Worm (Caenorhabditis elegans): ENCODE measurements around the gene acr-14.

Gene acr-14

DNA sequence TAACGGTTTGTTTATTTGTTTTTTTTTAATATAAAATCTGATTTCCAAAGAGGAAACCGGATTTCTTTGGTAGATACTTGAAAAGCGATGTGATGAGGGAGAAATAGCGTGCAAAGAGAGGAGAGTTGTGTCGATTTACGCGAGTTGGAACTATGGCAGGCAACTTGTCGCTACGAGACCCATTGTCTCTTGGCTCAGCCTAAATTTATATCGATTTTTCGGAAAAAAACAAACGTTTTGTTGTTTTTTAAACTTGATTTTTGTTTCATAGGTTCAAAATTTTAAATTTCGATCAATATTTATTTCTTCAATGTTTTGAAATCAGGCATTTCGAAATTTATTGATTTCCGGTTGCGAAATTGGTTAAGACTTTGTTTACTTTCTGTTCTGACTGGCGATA lies 39.4 kb upstream of the acr-14 start, which contains the start of gene M110.3 (continued):
- no peak for TF ChIP-seq F49E8.2 (tag; optimal IDR thresholded peaks at IDR 0.05; ENCODE audit: borderline replicate concordance)
- peak in 1 of 2 experiments; percentile 76 for TF ChIP-seq lsy-2 (tag; optimal IDR thresholded peaks at IDR 0.05)
- TF ChIP-seq madf-5 (GFP tag; IDR thresholded peaks at IDR 0.05): no peak
- TF ChIP-seq nhr-28 (tag; optimal IDR thresholded peaks at IDR 0.05): peak; percentile 17
- no peak for TF ChIP-seq lin-15B (tag; optimal IDR thresholded peaks at IDR 0.05)
- TF ChIP-seq jun-1 (tag; optimal IDR thresholded peaks at IDR 0.05): no peak

DNA sequence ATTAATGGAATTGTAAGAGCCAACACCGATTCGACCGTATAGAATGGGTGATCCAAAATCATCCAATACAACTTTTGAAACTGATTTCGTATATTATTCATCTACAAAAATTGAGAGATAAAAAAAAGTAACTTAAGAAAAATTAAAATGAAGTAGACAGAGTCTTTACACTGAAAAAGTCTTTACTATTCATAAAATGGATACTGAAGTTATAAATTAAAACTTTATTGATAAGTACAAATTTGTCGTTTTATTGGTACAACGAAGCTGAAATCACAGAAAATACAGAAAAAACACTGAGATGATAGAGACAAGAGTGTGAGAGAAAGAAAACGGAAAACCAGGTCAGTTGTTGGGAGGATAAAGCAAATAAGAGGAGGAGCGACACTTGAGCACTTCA lies 37.4 kb upstream of the acr-14 start, which contains the start of gene M110.10:
Gene M110.10 (minus strand): TSS at position 101 of the 400 bp plus-strand sequence.
- TF ChIP-seq zip-11 (GFP tag; IDR thresholded peaks at IDR 0.05): no peak
- no peak for TF ChIP-seq ceh-20 (GFP tag; IDR thresholded peaks at IDR 0.05)
- no peak for TF ChIP-seq Y75B8A.6 (GFP tag; IDR thresholded peaks at IDR 0.05)
- no peak for TF ChIP-seq mdt-29 (GFP tag; IDR thresholded peaks at IDR 0.05)
- TF ChIP-seq Y48G9A.11 (GFP tag; IDR thresholded peaks at IDR 0.05): no peak
- TF ChIP-seq lin-29 (GFP tag; IDR thresholded peaks at IDR 0.05): no peak
- TF ChIP-seq nhr-6 (tag; optimal IDR thresholded peaks at IDR 0.05): no peak
- TF ChIP-seq ztf-11 (tag; optimal IDR thresholded peaks at IDR 0.05): no peak
- TF ChIP-seq unc-62 (GFP tag; optimal IDR thresholded peaks at IDR 0.05 in 1 of 2): peak in 1 of 2 experiments; percentile 71
- TF ChIP-seq unc-62 (tag; optimal IDR thresholded peaks at IDR 0.05): no peak
- TF ChIP-seq F10B5.3 (tag; optimal IDR thresholded peaks at IDR 0.05): no peak
- TF ChIP-seq unc-39 (tag; optimal IDR thresholded peaks at IDR 0.05): no peak
- peak; percentile 6 for TF ChIP-seq aha-1 (tag)

DNA sequence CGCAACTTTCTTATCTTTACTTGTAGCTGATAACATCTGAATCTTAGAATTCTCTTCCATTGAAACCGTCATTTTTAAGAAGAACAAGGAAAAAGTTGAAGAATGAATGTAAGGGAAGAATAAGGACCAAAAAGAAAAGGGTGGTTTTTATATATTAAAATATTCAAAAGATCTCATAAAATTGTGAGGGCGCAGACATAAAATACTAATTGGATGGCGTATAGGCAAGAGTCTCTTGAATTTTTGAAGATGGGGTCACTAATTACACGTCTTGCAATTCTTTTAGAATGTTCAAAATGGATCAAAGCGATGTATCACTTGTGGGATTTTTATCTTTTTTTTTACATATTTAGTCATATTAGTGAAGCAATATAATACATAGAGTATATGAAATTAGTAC lies 35.7 kb upstream of the acr-14 start, which contains the start of gene twk-3:
Gene twk-3 (minus strand): TSS at position 101 of the 400 bp plus-strand sequence.
- TF ChIP-seq unc-62 (GFP tag; optimal IDR thresholded peaks at IDR 0.05 in 1 of 2) (no peak), unc-62 (tag; optimal IDR thresholded peaks at IDR 0.05) (no peak), fos-1 (tag; optimal IDR thresholded peaks at IDR 0.05) (no peak), zip-11 (GFP tag; IDR thresholded peaks at IDR 0.05) (no peak), ceh-82 (tag; optimal IDR thresholded peaks at IDR 0.05) (no peak), zag-1 (tag; optimal IDR thresholded peaks at IDR 0.05) (no peak), F10B5.3 (tag; optimal IDR thresholded peaks at IDR 0.05) (no peak), lin-29 (GFP tag; IDR thresholded peaks at IDR 0.05) (no peak), D1046.2 (GFP tag; IDR thresholded peaks at IDR 0.05) (no peak), dpl-1 (GFP tag; optimal IDR thresholded peaks at IDR 0.05) (no peak), aha-1 (tag) (no peak), saeg-2 (GFP tag; IDR thresholded peaks at IDR 0.05) (no peak), dmd-6 (GFP tag; IDR thresholded peaks at IDR 0.05) (no peak), duxl-1 (tag; optimal IDR thresholded peaks at IDR 0.05; ENCODE audit: poor library complexity) (no peak), daf-16 (GFP tag; optimal IDR thresholded peaks at IDR 0.05) (no peak), daf-16 (tag; optimal IDR thresholded peaks at IDR 0.05) (no peak), mdt-29 (GFP tag; IDR thresholded peaks at IDR 0.05) (no peak), madf-9 (GFP tag; conservative IDR thresholded peaks at IDR 0.05) (no peak), lsy-2 (tag; optimal IDR thresholded peaks at IDR 0.05) (no peak)

DNA sequence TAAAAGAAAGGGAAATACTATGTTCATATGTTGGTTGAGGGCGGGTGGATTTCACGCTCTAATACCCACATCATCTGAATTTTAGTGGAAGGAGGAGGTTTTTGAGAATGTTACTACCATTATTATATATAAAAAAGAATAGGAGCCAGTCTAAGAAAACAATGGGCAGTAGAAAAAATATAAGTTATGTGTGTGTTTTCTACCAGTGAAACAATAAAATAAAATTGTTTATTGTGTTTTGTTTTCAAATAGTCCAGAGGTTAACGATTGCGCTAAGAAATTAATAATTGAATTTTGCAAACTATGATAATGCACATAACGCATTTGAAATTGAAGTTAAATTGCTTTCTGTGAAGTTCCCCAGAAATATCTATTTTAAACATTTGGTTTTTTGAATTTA lies 32.5 kb upstream of the acr-14 start, which contains the start of gene M110.8:
Gene M110.8 (minus strand): TSS at position 101 of the 400 bp plus-strand sequence.
- TF ChIP-seq dmd-9 (GFP tag; IDR thresholded peaks at IDR 0.05): no peak
- TF ChIP-seq ztf-11 (tag; optimal IDR thresholded peaks at IDR 0.05): no peak
- TF ChIP-seq ceh-82 (tag; optimal IDR thresholded peaks at IDR 0.05): no peak
- no peak for TF ChIP-seq lin-13 (GFP tag; optimal IDR thresholded peaks at IDR 0.05)
- no peak for TF ChIP-seq ceh-28 (tag; optimal IDR thresholded peaks at IDR 0.05)
- no peak for TF ChIP-seq F49E8.2 (tag; optimal IDR thresholded peaks at IDR 0.05; ENCODE audit: borderline replicate concordance)
- TF ChIP-seq daf-19 (GFP tag; conservative IDR thresholded peaks at IDR 0.05): no peak
- TF ChIP-seq ZK546.5 (tag; optimal IDR thresholded peaks at IDR 0.05): no peak

DNA sequence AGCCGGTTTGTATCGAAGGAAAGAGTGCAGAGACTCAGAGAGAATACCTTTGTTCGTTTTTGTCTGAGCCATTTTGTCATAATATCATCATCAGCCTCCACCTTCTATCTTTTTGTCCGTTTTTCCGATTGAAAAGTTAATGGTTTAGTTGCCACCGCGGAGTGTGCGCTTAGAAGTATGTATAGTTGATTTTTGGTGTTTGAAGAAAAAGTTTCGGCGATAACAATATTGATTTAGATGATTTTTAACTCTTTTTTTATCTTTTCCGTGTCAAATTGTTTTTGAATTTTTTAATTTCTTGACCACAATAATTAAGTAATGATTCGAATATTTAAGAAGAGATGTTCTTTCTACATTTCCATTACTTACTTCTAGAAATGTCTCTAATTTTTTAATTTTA lies 28.6 kb upstream of the acr-14 start:
- TF ChIP-seq daf-16 (GFP tag; optimal IDR thresholded peaks at IDR 0.05): no peak
- peak; percentile 2 for TF ChIP-seq daf-16 (tag; optimal IDR thresholded peaks at IDR 0.05)
- no peak for TF ChIP-seq sdz-12 (GFP tag; optimal IDR thresholded peaks at IDR 0.05)
- peak; percentile 59 for TF ChIP-seq nhr-28 (tag; optimal IDR thresholded peaks at IDR 0.05)
- TF ChIP-seq zag-1 (tag; optimal IDR thresholded peaks at IDR 0.05): no peak
- TF ChIP-seq F49E8.2 (tag; optimal IDR thresholded peaks at IDR 0.05; ENCODE audit: borderline replicate concordance): no peak
- TF ChIP-seq vab-7 (GFP tag; IDR thresholded peaks at IDR 0.05): no peak
- TF ChIP-seq php-3 (GFP tag; IDR thresholded peaks at IDR 0.05): no peak
- TF ChIP-seq pqm-1 (tag; optimal IDR thresholded peaks at IDR 0.05): peak; percentile 40
- no peak for TF ChIP-seq daf-8 (GFP tag; IDR thresholded peaks at IDR 0.05)
- TF ChIP-seq aly-2 (tag; optimal IDR thresholded peaks at IDR 0.05): no peak

Measured in whole organism, L4 larva.